Worm (Caenorhabditis elegans): ENCODE data around the gene ZK622.5.
A peak's percentile ranks its signal among the peaks of the same experiment; 100 is the strongest.

Gene ZK622.5

DNA sequence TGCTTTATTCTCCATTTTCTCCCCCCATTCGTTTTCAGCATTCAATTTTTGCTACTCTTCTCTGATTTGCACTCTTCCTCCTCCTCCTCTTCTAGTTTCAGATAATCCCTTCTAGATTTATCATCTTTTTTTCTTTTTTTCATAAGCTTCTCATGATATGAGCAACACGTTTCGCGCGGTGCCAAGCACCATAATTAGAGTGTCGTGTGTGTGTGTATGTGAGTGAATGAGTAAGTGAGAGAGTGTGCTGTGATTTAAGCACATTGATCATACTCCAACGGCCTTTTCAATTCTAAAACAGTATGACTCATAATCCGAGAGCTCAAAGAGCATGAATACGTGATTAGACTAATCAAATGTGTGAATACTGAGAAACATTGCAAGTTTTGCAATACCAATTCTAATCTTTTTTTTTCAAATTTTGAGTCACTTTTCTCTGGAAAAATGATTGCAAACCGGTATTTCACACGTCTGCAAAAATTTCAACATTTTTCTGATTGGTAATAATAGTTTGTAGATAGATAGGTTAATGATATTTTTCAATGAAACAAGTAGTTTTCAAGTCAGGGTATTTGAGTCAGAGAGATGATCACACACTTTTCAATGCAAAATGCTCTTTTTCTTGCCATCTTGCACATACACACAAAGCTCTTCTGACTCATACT, 46.3 kb downstream of the ZK622.5 start:
- TF ChIP-seq C08G9.2 (tag; optimal IDR thresholded peaks at IDR 0.05) (no peak), ets-4 (tag; optimal IDR thresholded peaks at IDR 0.05) (no peak), rnt-1 (tag; optimal IDR thresholded peaks at IDR 0.05) (no peak)

DNA sequence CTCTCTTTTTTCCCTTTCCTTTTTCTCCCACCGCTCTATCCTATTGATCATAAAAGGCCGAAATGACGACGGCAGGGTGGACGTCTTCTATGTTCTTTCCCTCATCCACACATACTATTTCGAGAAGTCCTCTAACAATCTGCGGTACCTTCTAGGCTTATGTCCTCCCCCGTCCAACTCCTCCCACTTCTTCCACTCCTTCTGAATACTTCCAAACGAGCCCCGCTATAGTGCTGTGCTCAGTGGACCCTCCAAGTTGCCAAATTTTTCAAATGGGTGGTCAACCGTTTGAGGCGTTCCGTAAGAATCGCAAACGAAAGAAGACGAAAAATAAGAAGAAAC, 46.8 kb downstream of the ZK622.5 start:
- TF ChIP-seq pha-4 (tag; optimal IDR thresholded peaks at IDR 0.05) (no peak), ceh-2 (tag; optimal IDR thresholded peaks at IDR 0.05) (no peak), hlh-6 (tag; optimal IDR thresholded peaks at IDR 0.05) (peak; percentile 57), ahr-1 (tag; optimal IDR thresholded peaks at IDR 0.05) (no peak), ceh-6 (GFP tag; optimal IDR thresholded peaks at IDR 0.05) (no peak), lim-6 (tag; optimal IDR thresholded peaks at IDR 0.05) (no peak), ref-2 (tag; optimal IDR thresholded peaks at IDR 0.05) (peak; percentile 11), eyg-1 (tag; optimal IDR thresholded peaks at IDR 0.05) (no peak), rnt-1 (tag; optimal IDR thresholded peaks at IDR 0.05) (no peak), tbx-7 (tag; optimal IDR thresholded peaks at IDR 0.05) (no peak), pqm-1 (tag; optimal IDR thresholded peaks at IDR 0.05) (no peak), pax-1 (tag; optimal IDR thresholded peaks at IDR 0.05) (no peak), ceh-24 (tag; optimal IDR thresholded peaks at IDR 0.05) (no peak), elt-4 (tag; optimal IDR thresholded peaks at IDR 0.05) (no peak), ets-4 (tag; optimal IDR thresholded peaks at IDR 0.05) (no peak), dve-1 (tag; optimal IDR thresholded peaks at IDR 0.05) (no peak), hlh-15 (tag; optimal IDR thresholded peaks at IDR 0.05) (no peak), ceh-18 (tag; optimal IDR thresholded peaks at IDR 0.05) (no peak), npax-4 (tag; optimal IDR thresholded peaks at IDR 0.05) (no peak), C08G9.2 (tag; optimal IDR thresholded peaks at IDR 0.05) (peak; percentile 9), pha-2 (tag; optimal IDR thresholded peaks at IDR 0.05) (no peak), ceh-22 (tag; optimal IDR thresholded peaks at IDR 0.05) (no peak), madf-2 (tag; optimal IDR thresholded peaks at IDR 0.05) (no peak), odd-2 (tag; optimal IDR thresholded peaks at IDR 0.05) (no peak), syd-9 (tag; optimal IDR thresholded peaks at IDR 0.05) (no peak), K09A11.1 (tag; optimal IDR thresholded peaks at IDR 0.05; ENCODE audit: insufficient read depth) (no peak), pag-3 (tag; optimal IDR thresholded peaks at IDR 0.05; ENCODE audit: borderline replicate concordance) (no peak), ceh-48 (tag; optimal IDR thresholded peaks at IDR 0.05) (peak; percentile 74), ttx-3 (tag; optimal IDR thresholded peaks at IDR 0.05) (no peak), lin-11 (tag; optimal IDR thresholded peaks at IDR 0.05) (no peak), zip-5 (tag; optimal IDR thresholded peaks at IDR 0.05) (no peak), nhr-232 (tag; optimal IDR thresholded peaks at IDR 0.05) (no peak), nhr-11 (tag; optimal IDR thresholded peaks at IDR 0.05) (no peak), che-1 (tag; optimal IDR thresholded peaks at IDR 0.05) (no peak), unc-3 (GFP tag; conservative IDR thresholded peaks at IDR 0.05) (no peak), unc-3 (tag; optimal IDR thresholded peaks at IDR 0.05) (no peak), ztf-16 (tag; optimal IDR thresholded peaks at IDR 0.05) (no peak), dmd-4 (tag; optimal IDR thresholded peaks at IDR 0.05; ENCODE audit: borderline replicate concordance) (no peak), gmeb-2 (tag; optimal IDR thresholded peaks at IDR 0.05) (no peak), T23F11.4 (GFP tag; optimal IDR thresholded peaks at IDR 0.05) (no peak), unc-42 (tag; optimal IDR thresholded peaks at IDR 0.05) (peak; percentile 58), ceh-45 (GFP tag; IDR thresholded peaks at IDR 0.05) (no peak), hlh-30 (tag; optimal IDR thresholded peaks at IDR 0.05; ENCODE audit: insufficient read depth) (no peak), elt-2 (tag; optimal IDR thresholded peaks at IDR 0.05) (no peak), ceh-14 (tag; optimal IDR thresholded peaks at IDR 0.05) (peak; percentile 24), sdc-2 (tag; optimal IDR thresholded peaks at IDR 0.05) (peak; percentile 11), ceh-9 (tag; optimal IDR thresholded peaks at IDR 0.05) (no peak), tbx-2 (tag; optimal IDR thresholded peaks at IDR 0.05) (peak; percentile 40), sox-2 (GFP tag; IDR thresholded peaks at IDR 0.05) (no peak), F13H6.1 (tag; optimal IDR thresholded peaks at IDR 0.05) (peak; percentile 16), C38D4.7 (GFP tag; optimal IDR thresholded peaks at IDR 0.05) (no peak)

All from whole organism, late embryonic.